Worm (Caenorhabditis elegans): ENCODE results near the gene T05C7.7.
"Not testable (repeated sequence)": the region's sequence is repeated elsewhere in the genome, so short reads cannot be mapped to it uniquely, and the experiment has no call there.

ce11 chrIV:111377-111776 lies 49.8 kb downstream of the T05C7.7 start, which contains the start of gene F29C4.4:
- TF ChIP-seq dao-5, W03F9.2 (tag; optimal IDR thresholded peaks at IDR 0.05): not testable (repeated sequence)

All from whole organism, L4/young adult.